Worm (Caenorhabditis elegans): ENCODE results near the gene zipt-7.1.
A peak's percentile ranks its signal among the peaks of the same experiment; 100 is the strongest.

The zipt-7.1 gene

ce11 chrIV:17278363-17278762 is 9.6 kb downstream of the zipt-7.1 start:
- TF ChIP-seq snpc-4 (tag; optimal IDR thresholded peaks at IDR 0.05) (no peak), flh-1 (GFP tag; optimal IDR thresholded peaks at IDR 0.05) (peak; percentile 45), mab-5 (tag; optimal IDR thresholded peaks at IDR 0.05) (peak; percentile 68), blmp-1 (tag; optimal IDR thresholded peaks at IDR 0.05) (peak; percentile 23), lin-32 (GFP tag; optimal IDR thresholded peaks at IDR 0.05) (peak; percentile 10), cnd-1 (tag; optimal IDR thresholded peaks at IDR 0.05) (peak; percentile 93), unc-62 (GFP tag; optimal IDR thresholded peaks at IDR 0.05) (peak; percentile 91), ham-2 (GFP tag; optimal IDR thresholded peaks at IDR 0.05) (peak; percentile 20), unc-120 (tag; optimal IDR thresholded peaks at IDR 0.05; ENCODE audit: poor library complexity, severe bottlenecking) (peak; percentile 78), M03D4.4 (tag; optimal IDR thresholded peaks at IDR 0.05) (peak; percentile 90), sem-2 (GFP tag; optimal IDR thresholded peaks at IDR 0.05) (peak; percentile 20), zip-8 (tag; optimal IDR thresholded peaks at IDR 0.05) (no peak), ceh-83 (GFP tag; optimal IDR thresholded peaks at IDR 0.05) (peak; percentile 79), ceh-39 (tag; optimal IDR thresholded peaks at IDR 0.05) (peak; percentile 96), elt-3 (tag; optimal IDR thresholded peaks at IDR 0.05) (no peak), mep-1 (tag; optimal IDR thresholded peaks at IDR 0.05) (peak; percentile 99), bed-3 (GFP tag; optimal IDR thresholded peaks at IDR 0.05) (no peak), ceh-43 (GFP tag; optimal IDR thresholded peaks at IDR 0.05) (peak; percentile 89), ztf-11 (tag; optimal IDR thresholded peaks at IDR 0.05) (peak; percentile 83), elt-1 (tag; optimal IDR thresholded peaks at IDR 0.05; ENCODE audit: borderline replicate concordance, insufficient read depth) (peak; percentile 7), unc-39 (tag; optimal IDR thresholded peaks at IDR 0.05) (peak; percentile 16), mls-2 (tag; optimal IDR thresholded peaks at IDR 0.05) (peak; percentile 93), nhr-28 (tag; optimal IDR thresholded peaks at IDR 0.05) (no peak), nhr-237 (tag; optimal IDR thresholded peaks at IDR 0.05) (peak; percentile 97), drap-1 (GFP tag; optimal IDR thresholded peaks at IDR 0.05) (peak; percentile 87), sptf-1 (tag; optimal IDR thresholded peaks at IDR 0.05) (peak; percentile 93), nhr-76 (tag; optimal IDR thresholded peaks at IDR 0.05) (no peak), ces-1 (GFP tag; optimal IDR thresholded peaks at IDR 0.05) (peak; percentile 95), hlh-1 (tag; optimal IDR thresholded peaks at IDR 0.05) (peak; percentile 41), nhr-12 (tag; optimal IDR thresholded peaks at IDR 0.05) (no peak), tbx-8 (GFP tag; optimal IDR thresholded peaks at IDR 0.05) (peak; percentile 82), pha-4 (tag; optimal IDR thresholded peaks at IDR 0.05) (peak; percentile 94), lsy-2 (tag; optimal IDR thresholded peaks at IDR 0.05) (peak; percentile 89), lin-13 (tag; optimal IDR thresholded peaks at IDR 0.05) (peak; percentile 99), nhr-2 (tag; optimal IDR thresholded peaks at IDR 0.05) (peak; percentile 44)

ce11 chrIV:17277459-17278173 is 10.3 kb downstream of the zipt-7.1 start:
- TF ChIP-seq cnd-1 (tag; optimal IDR thresholded peaks at IDR 0.05), result peak; percentile 75
- no peak for TF ChIP-seq ham-2 (GFP tag; optimal IDR thresholded peaks at IDR 0.05)

ce11 chrIV:17276705-17277458 is 11.1 kb downstream of the zipt-7.1 start, which contains the start of gene clec-196:
Gene clec-196 (plus strand): TSS chrIV:17276956.
- TF ChIP-seq elt-1 (tag; optimal IDR thresholded peaks at IDR 0.05; ENCODE audit: borderline replicate concordance, insufficient read depth) (peak; percentile 92), unc-62 (GFP tag; optimal IDR thresholded peaks at IDR 0.05) (peak; percentile 81), unc-39 (tag; optimal IDR thresholded peaks at IDR 0.05) (no peak), elt-3 (tag; optimal IDR thresholded peaks at IDR 0.05) (no peak), flh-1 (GFP tag; optimal IDR thresholded peaks at IDR 0.05) (no peak), ham-2 (GFP tag; optimal IDR thresholded peaks at IDR 0.05) (no peak), lin-32 (GFP tag; optimal IDR thresholded peaks at IDR 0.05) (no peak), nhr-76 (tag; optimal IDR thresholded peaks at IDR 0.05) (no peak), tbx-8 (GFP tag; optimal IDR thresholded peaks at IDR 0.05) (no peak), nhr-2 (tag; optimal IDR thresholded peaks at IDR 0.05) (peak; percentile 51), ztf-11 (tag; optimal IDR thresholded peaks at IDR 0.05) (no peak), bed-3 (GFP tag; optimal IDR thresholded peaks at IDR 0.05) (no peak), ceh-39 (tag; optimal IDR thresholded peaks at IDR 0.05) (peak; percentile 3), mab-5 (tag; optimal IDR thresholded peaks at IDR 0.05) (no peak)
